Fruit fly (Drosophila melanogaster) whole organism, embryonic: ENCODE results near the gene Obp99d.

Experiments used
- ATbp ChIP-seq: fragments of 200-800 bp; sonication (Bioruptor generic); optimal IDR thresholded peaks from 2 replicates; lab custom pipeline; 2017; ENCODE audit warnings: missing biosample characterization, mild to moderate bottlenecking, missing genetic modification characterization, missing genetic modification reagents
- Antp ChIP-seq: fragments of 200-800 bp; sonication (Bioruptor generic); optimal IDR thresholded peaks from 3 replicates; lab custom pipeline; 2016; ENCODE audit warnings: missing biosample characterization, missing genetic modification characterization
- Atf3 ChIP-seq: fragments of 200-800 bp; sonication (Bioruptor generic); optimal IDR thresholded peaks from 3 replicates; lab custom pipeline; 2016; ENCODE audit warnings: missing biosample characterization, missing genetic modification characterization
- Bteb2 ChIP-seq: fragments of 200-800 bp; sonication (Bioruptor generic); optimal IDR thresholded peaks from 2 replicates; lab custom pipeline; 2016; ENCODE audit warnings: missing biosample characterization, missing genetic modification characterization
- CG10209 ChIP-seq: fragments of 200-800 bp; sonication (Bioruptor generic); optimal IDR thresholded peaks from 3 replicates; lab custom pipeline; 2017; ENCODE audit warnings: missing biosample characterization, mild to moderate bottlenecking, missing genetic modification characterization, missing genetic modification reagents
- CG1024 ChIP-seq: fragments of 200-800 bp; sonication (Bioruptor generic); IDR thresholded peaks from 2 replicates; pipeline ENCODE4 v1.3.6; 2022; ENCODE audit warnings: missing biosample characterization, missing genetic modification characterization
- CG11085 ChIP-seq: fragments of 200-800 bp; sonication (Bioruptor generic); IDR thresholded peaks from 2 replicates; pipeline ENCODE4 v1.3.6; 2022; ENCODE audit warnings: missing biosample characterization, missing genetic modification characterization
- CG11456 ChIP-seq: fragments of 200-800 bp; sonication (Bioruptor generic); IDR thresholded peaks from 3 replicates; pipeline ENCODE4 v1.3.6; 2022; ENCODE audit warnings: missing biosample characterization, missing genetic modification characterization
- CG12155 ChIP-seq: fragments of 200-800 bp; sonication (Bioruptor generic); optimal IDR thresholded peaks from 3 replicates; lab custom pipeline; 2016; ENCODE audit warnings: missing biosample characterization, missing genetic modification characterization
- CG12659 ChIP-seq: fragments of 200-800 bp; sonication (Bioruptor generic); optimal IDR thresholded peaks from 3 replicates; lab custom pipeline; 2017; ENCODE audit warnings: mild to moderate bottlenecking, missing biosample characterization, missing genetic modification reagents, missing genetic modification characterization
- CG1647 ChIP-seq: fragments of 200-800 bp; sonication (Bioruptor generic); optimal IDR thresholded peaks from 3 replicates; lab custom pipeline; 2016; ENCODE audit warnings: missing biosample characterization, missing genetic modification characterization
- CG16779 ChIP-seq: fragments of 200-800 bp; sonication (Bioruptor generic); IDR thresholded peaks from 2 replicates; pipeline ENCODE4 v1.3.6; 2022; ENCODE audit warnings: missing biosample characterization, missing genetic modification characterization
- CG18011 ChIP-seq: fragments of 200-800 bp; sonication (Bioruptor generic); optimal IDR thresholded peaks from 2 replicates; lab custom pipeline; 2017; ENCODE audit warnings: missing biosample characterization, missing genetic modification characterization, mild to moderate bottlenecking, moderate library complexity, missing genotype
- CG1832 ChIP-seq: fragments of 200-800 bp; sonication (Bioruptor generic); optimal IDR thresholded peaks from 2 replicates; lab custom pipeline; 2017; ENCODE audit warnings: missing biosample characterization, mild to moderate bottlenecking, missing genetic modification characterization, inconsistent platforms
- CG2678 ChIP-seq: fragments of 200-800 bp; sonication (Bioruptor generic); optimal IDR thresholded peaks from 3 replicates; lab custom pipeline; 2019; ENCODE audit warnings: missing biosample characterization, mild to moderate bottlenecking, missing genetic modification characterization, moderate library complexity
- CG34224 ChIP-seq: fragments of 200-800 bp; sonication (Bioruptor generic); IDR thresholded peaks from 3 replicates; pipeline ENCODE4 v1.3.6; 2022; ENCODE audit warnings: missing biosample characterization, missing genetic modification characterization; ENCODE audit not compliant: partially characterized antibody
- CG4282 ChIP-seq: fragments of 200-800 bp; sonication (Bioruptor generic); optimal IDR thresholded peaks from 2 replicates; lab custom pipeline; 2016; ENCODE audit warnings: missing biosample characterization, missing genetic modification characterization
- CG4707 ChIP-seq: fragments of 200-800 bp; sonication (Bioruptor generic); optimal IDR thresholded peaks from 2 replicates; lab custom pipeline; 2018; ENCODE audit warnings: missing biosample characterization, mild to moderate bottlenecking, missing genetic modification characterization, moderate library complexity
- CG4730 ChIP-seq: fragments of 200-800 bp; sonication (Bioruptor generic); IDR thresholded peaks from 2 replicates; pipeline ENCODE4 v1.3.6; 2022; ENCODE audit warnings: missing biosample characterization, missing genetic modification characterization
- CG6854 ChIP-seq: fragments of 200-800 bp; sonication (Bioruptor generic); optimal IDR thresholded peaks from 3 replicates; lab custom pipeline; 2017; ENCODE audit warnings: missing biosample characterization, mild to moderate bottlenecking, missing genetic modification characterization
- CG7357 ChIP-seq: fragments of 200-800 bp; sonication (Bioruptor generic); IDR thresholded peaks from 3 replicates; pipeline ENCODE4 v1.3.6; 2022; ENCODE audit warnings: missing biosample characterization, missing genetic modification characterization
- CG7928 ChIP-seq: fragments of 200-800 bp; sonication (Bioruptor generic); optimal IDR thresholded peaks from 2 replicates; lab custom pipeline; 2017; ENCODE audit warnings: missing biosample characterization, mild to moderate bottlenecking, missing genetic modification characterization
- Doc3 ChIP-seq: fragments of 200-800 bp; sonication (Bioruptor generic); IDR thresholded peaks from 3 replicates; pipeline ENCODE4 v1.3.6; 2022; ENCODE audit warnings: missing biosample characterization, missing genetic modification characterization; ENCODE audit not compliant: partially characterized antibody
- GATAe ChIP-seq: fragments of 200-800 bp; sonication (Bioruptor generic); conservative IDR thresholded peaks from 2 replicates; pipeline ENCODE4 v1.3.6; 2022; ENCODE audit warnings: missing biosample characterization, missing genetic modification characterization
- HLH54F ChIP-seq: fragments of 200-800 bp; sonication (Bioruptor generic); optimal IDR thresholded peaks from 3 replicates; lab custom pipeline; 2016; ENCODE audit warnings: missing biosample characterization, missing genetic modification characterization
- Kr ChIP-seq: fragments of 200-800 bp; sonication (Bioruptor generic); optimal IDR thresholded peaks from 2 replicates; lab custom pipeline; 2017; ENCODE audit warnings: missing biosample characterization, mild to moderate bottlenecking, missing genetic modification characterization
- MTF-1 ChIP-seq: fragments of 200-800 bp; sonication (Bioruptor generic); optimal IDR thresholded peaks from 2 replicates; lab custom pipeline; 2018; ENCODE audit warnings: missing biosample characterization, mild to moderate bottlenecking, missing genetic modification characterization, borderline replicate concordance
- TFAM ChIP-seq: fragments of 200-800 bp; sonication (Bioruptor generic); optimal IDR thresholded peaks from 2 replicates; lab custom pipeline; 2017; ENCODE audit warnings: missing biosample characterization, missing genetic modification characterization, inconsistent platforms
- aop ChIP-seq: fragments of 200-800 bp; sonication (Bioruptor generic); IDR thresholded peaks from 2 replicates; pipeline ENCODE4 v1.3.6; 2022; ENCODE audit warnings: missing biosample characterization, missing genetic modification characterization
- btn ChIP-seq: fragments of 200-800 bp; sonication (Bioruptor generic); optimal IDR thresholded peaks from 2 replicates; lab custom pipeline; 2016; ENCODE audit warnings: missing biosample characterization, missing genetic modification characterization
- da ChIP-seq: fragments of 200-800 bp; sonication (Bioruptor generic); optimal IDR thresholded peaks from 2 replicates; lab custom pipeline; 2016; ENCODE audit warnings: missing biosample characterization, missing genetic modification characterization
- dm ChIP-seq: fragments of 200-800 bp; sonication (Bioruptor generic); optimal IDR thresholded peaks from 3 replicates; lab custom pipeline; 2016; ENCODE audit warnings: missing biosample characterization, missing genetic modification characterization
- gfzf ChIP-seq: fragments of 200-800 bp; sonication (Bioruptor generic); optimal IDR thresholded peaks from 2 replicates; lab custom pipeline; 2016; ENCODE audit warnings: missing biosample characterization, mild to moderate bottlenecking, missing genetic modification characterization, moderate library complexity
- h ChIP-seq: fragments of >200 bp; optimal IDR thresholded peaks from 2 replicates; lab custom pipeline; 2017
- ham ChIP-seq: fragments of 200-800 bp; sonication (Bioruptor generic); IDR thresholded peaks from 2 replicates; pipeline ENCODE4 v1.3.6; 2022; ENCODE audit warnings: missing biosample characterization, missing genetic modification characterization
- her ChIP-seq: fragments of 200-800 bp; sonication (Bioruptor generic); optimal IDR thresholded peaks from 2 replicates; lab custom pipeline; 2016; ENCODE audit warnings: missing biosample characterization, missing genetic modification characterization
- inv ChIP-seq: fragments of 200-800 bp; sonication (Bioruptor generic); IDR thresholded peaks from 2 replicates; pipeline ENCODE4 v1.3.6; 2022; ENCODE audit warnings: missing biosample characterization, missing genetic modification characterization; ENCODE audit not compliant: partially characterized antibody
- jing ChIP-seq: fragments of 200-800 bp; sonication (Bioruptor generic); optimal IDR thresholded peaks from 2 replicates; lab custom pipeline; 2018; ENCODE audit warnings: missing biosample characterization, mild to moderate bottlenecking, missing genetic modification characterization
- lbe ChIP-seq: fragments of 200-800 bp; sonication (Bioruptor generic); optimal IDR thresholded peaks from 2 replicates; lab custom pipeline; 2016; ENCODE audit warnings: missing biosample characterization, mild to moderate bottlenecking, missing genetic modification characterization
- lola ChIP-seq, 3 experiments: fragments of >200 bp in 2 of 3; fragments of 200-800 bp in 1 of 3; sonication (Bioruptor generic) in 1 of 3; optimal IDR thresholded peaks; 2 replicates each; lab custom pipeline; 2017 to 2019; ENCODE audit warnings: missing biosample characterization in 3 of 3, missing genetic modification characterization in 3 of 3, mild to moderate bottlenecking in 1 of 3, moderate library complexity in 1 of 3
- nmo ChIP-seq: fragments of 200-800 bp; sonication (Bioruptor generic); optimal IDR thresholded peaks from 2 replicates; lab custom pipeline; 2018; ENCODE audit warnings: missing biosample characterization, mild to moderate bottlenecking, missing genetic modification characterization, moderate library complexity
- pan ChIP-seq, 4 experiments: fragments of >200 bp in 3 of 4; fragments of 200-800 bp in 1 of 4; sonication (Bioruptor generic) in 1 of 4; optimal IDR thresholded peaks in 3 of 4; IDR thresholded peaks in 1 of 4; 2 replicates each; pipeline versions ENCODE4 v1.3.6 to Lab custom; 2017 to 2022; ENCODE audit warnings: missing biosample characterization in 2 of 4, missing genetic modification characterization in 2 of 4, mixed read lengths in 1 of 4
- pita ChIP-seq: fragments of 200-800 bp; sonication (Bioruptor generic); optimal IDR thresholded peaks from 2 replicates; lab custom pipeline; 2017; ENCODE audit warnings: missing biosample characterization, mild to moderate bottlenecking, missing genetic modification characterization
- pnt ChIP-seq: fragments of 200-800 bp; sonication (Bioruptor generic); optimal IDR thresholded peaks from 3 replicates; lab custom pipeline; 2016; ENCODE audit warnings: missing biosample characterization, missing genetic modification characterization
- pum ChIP-seq: fragments of 200-800 bp; sonication (Bioruptor generic); optimal IDR thresholded peaks from 2 replicates; lab custom pipeline; 2016; ENCODE audit warnings: missing biosample characterization, missing genetic modification characterization
- salm ChIP-seq: fragments of 200-800 bp; sonication (Bioruptor generic); optimal IDR thresholded peaks from 2 replicates; lab custom pipeline; 2018; ENCODE audit warnings: missing biosample characterization, mild to moderate bottlenecking, missing genetic modification characterization
- sim ChIP-seq: fragments of 200-800 bp; sonication (Bioruptor generic); IDR thresholded peaks from 2 replicates; pipeline ENCODE4 v1.3.6; 2022; ENCODE audit warnings: missing biosample characterization, missing genetic modification characterization
- sna ChIP-seq: fragments of 200-800 bp; sonication (Bioruptor generic); IDR thresholded peaks from 2 replicates; pipeline ENCODE4 v1.3.6; 2022; ENCODE audit warnings: missing biosample characterization, missing genetic modification characterization; ENCODE audit not compliant: partially characterized antibody
- tio ChIP-seq: fragments of 200-800 bp; sonication (Bioruptor generic); optimal IDR thresholded peaks from 2 replicates; lab custom pipeline; 2017; ENCODE audit warnings: missing biosample characterization, missing genetic modification characterization, inconsistent platforms
- z ChIP-seq: fragments of 200-800 bp; sonication (Bioruptor generic); IDR thresholded peaks from 3 replicates; pipeline ENCODE4 v1.3.6; 2022; ENCODE audit warnings: missing biosample characterization, missing genetic modification characterization
- zf30C ChIP-seq: fragments of 200-800 bp; sonication (Bioruptor generic); optimal IDR thresholded peaks from 3 replicates; lab custom pipeline; 2018; ENCODE audit warnings: missing biosample characterization, mild to moderate bottlenecking, missing genetic modification characterization

Gene Obp99d

DNA sequence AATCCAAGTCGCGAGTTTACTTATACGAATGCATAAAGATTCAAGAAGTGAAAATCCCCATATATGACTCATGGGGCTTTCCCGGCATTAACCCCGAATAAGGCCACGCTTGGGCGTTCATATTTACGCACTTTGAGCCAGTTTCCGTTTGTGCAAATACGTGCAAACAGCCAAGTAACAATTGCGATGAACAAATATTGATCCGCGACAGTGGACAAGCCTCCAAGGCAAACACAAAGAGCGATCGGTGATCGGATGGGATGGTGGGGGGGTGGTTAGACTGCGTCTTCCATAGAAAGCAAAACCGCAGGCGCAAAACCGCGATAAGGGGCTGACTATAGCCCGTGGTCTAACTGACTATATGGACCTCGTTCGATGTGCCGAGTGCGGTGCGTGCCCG lies 42.9 kb downstream of the Obp99d start (continued):
- TF ChIP-seq MTF-1 (peak; percentile 32), sna (GFP tag; lab: Robert Waterston, UW) (no peak), CG11085 (GFP tag; lab: Robert Waterston, UW) (no peak), CG10209 (GFP tag; lab: Kevin White, UChicago) (no peak), CG34224 (GFP tag; lab: Robert Waterston, UW) (no peak), CG7928 (GFP tag; lab: Kevin White, UChicago) (no peak), jing (GFP tag; lab: Kevin White, UChicago) (no peak), zf30C (no peak), Atf3 (GFP tag; lab: Kevin White, UChicago) (peak; percentile 0), tio (GFP tag; lab: Kevin White, UChicago) (no peak), ham (no peak), Antp (GFP tag; lab: Kevin White, UChicago) (no peak), CG12659 (GFP tag; lab: Kevin White, UChicago) (no peak), Kr (GFP tag; lab: Kevin White, UChicago) (no peak), CG2678 (tag; lab: Kevin White, UChicago) (peak; percentile 31), lbe (no peak), CG1832 (GFP tag; lab: Kevin White, UChicago) (no peak), CG4282 (GFP tag; lab: Kevin White, UChicago) (no peak), CG16779 (GFP tag; lab: Robert Waterston, UW) (no peak), btn (GFP tag; lab: Kevin White, UChicago) (no peak), CG7357 (GFP tag; lab: Robert Waterston, UW) (no peak), CG18011 (GFP tag; lab: Kevin White, UChicago) (no peak), CG11456 (GFP tag; lab: Robert Waterston, UW) (no peak), CG1647 (no peak), CG1024 (GFP tag; lab: Robert Waterston, UW) (no peak), aop (GFP tag; lab: Robert Waterston, UW) (no peak), h (lab: Kevin White, UChicago) (no peak), sim (GFP tag; lab: Robert Waterston, UW) (no peak), her (GFP tag; lab: Kevin White, UChicago) (no peak), nmo (no peak), CG4730 (no peak), z (GFP tag; lab: Robert Waterston, UW) (no peak), CG6854 (GFP tag; lab: Kevin White, UChicago) (no peak), inv (no peak), gfzf (GFP tag; lab: Kevin White, UChicago) (no peak), GATAe (no peak), TFAM (no peak), dm (GFP tag; lab: Kevin White, UChicago) (no peak), CG4707 (GFP tag; lab: Kevin White, UChicago) (no peak), pan (optimal IDR thresholded peaks at IDR 0.05; lab: Kevin White, UChicago) (no peak), pan (GFP tag; optimal IDR thresholded peaks at IDR 0.05 in 1 of 2, IDR thresholded peaks at IDR 0.05 in 1 of 2) (peak in 1 of 2 experiments; percentile 38), lola (GFP tag; optimal IDR thresholded peaks at IDR 0.05; lab: Kevin White, UChicago) (no peak), HLH54F (GFP tag; lab: Kevin White, UChicago) (no peak), CG12155 (GFP tag; lab: Kevin White, UChicago) (no peak), pum (GFP tag; lab: Kevin White, UChicago) (no peak), salm (no peak), pnt (GFP tag; lab: Kevin White, UChicago) (no peak), Bteb2 (GFP tag; lab: Kevin White, UChicago) (no peak), pita (GFP tag; lab: Kevin White, UChicago) (no peak), Doc3 (GFP tag; lab: Robert Waterston, UW) (no peak), ATbp (peak; percentile 80), da (GFP tag; lab: Kevin White, UChicago) (no peak)
